Fruit fly (Drosophila melanogaster) whole organism, embryonic: Measurements from ENCODE around the gene Alp5.
A peak's percentile ranks its signal among the peaks of the same experiment; 100 is the strongest.

Experiments used
- CG10209 ChIP-seq: fragments of 200-800 bp; sonication (Bioruptor generic); optimal IDR thresholded peaks from 3 replicates; lab custom pipeline; 2017; ENCODE audit warnings: missing biosample characterization, mild to moderate bottlenecking, missing genetic modification characterization, missing genetic modification reagents
- CG13123 ChIP-seq: fragments of 200-800 bp; sonication (Bioruptor generic); optimal IDR thresholded peaks from 2 replicates; lab custom pipeline; 2016; ENCODE audit warnings: missing biosample characterization, missing genetic modification characterization
- CG13287 ChIP-seq: fragments of 200-800 bp; sonication (Bioruptor generic); IDR thresholded peaks from 2 replicates; pipeline ENCODE4 v1.3.6; 2022; ENCODE audit warnings: missing biosample characterization, missing genetic modification characterization; ENCODE audit not compliant: partially characterized antibody
- CG14050 ChIP-seq: fragments of 200-800 bp; sonication (Bioruptor generic); IDR thresholded peaks from 3 replicates; pipeline ENCODE4 v1.3.6; 2022; ENCODE audit warnings: missing biosample characterization, missing genetic modification characterization
- CG15601 ChIP-seq: fragments of 200-800 bp; sonication (Bioruptor generic); optimal IDR thresholded peaks from 3 replicates; lab custom pipeline; 2019; ENCODE audit warnings: missing biosample characterization, mild to moderate bottlenecking, missing genetic modification characterization, moderate library complexity
- CG1647 ChIP-seq: fragments of 200-800 bp; sonication (Bioruptor generic); optimal IDR thresholded peaks from 3 replicates; lab custom pipeline; 2016; ENCODE audit warnings: missing biosample characterization, missing genetic modification characterization
- CG17912 ChIP-seq: fragments of 200-800 bp; sonication (Bioruptor generic); optimal IDR thresholded peaks from 2 replicates; lab custom pipeline; 2018; ENCODE audit warnings: missing biosample characterization, mild to moderate bottlenecking, missing genetic modification characterization
- CG18476 ChIP-seq: fragments of 200-800 bp; sonication (Bioruptor generic); optimal IDR thresholded peaks from 2 replicates; lab custom pipeline; 2016; ENCODE audit warnings: missing biosample characterization, mild to moderate bottlenecking, missing genetic modification characterization
- CG30403 ChIP-seq: fragments of 200-800 bp; sonication (Bioruptor generic); optimal IDR thresholded peaks from 3 replicates; lab custom pipeline; 2016; ENCODE audit warnings: missing biosample characterization, missing genetic modification characterization
- CG30431 ChIP-seq: fragments of 200-800 bp; sonication (Bioruptor generic); optimal IDR thresholded peaks from 2 replicates; lab custom pipeline; 2017; ENCODE audit warnings: missing biosample characterization, missing genetic modification characterization
- CG4854 ChIP-seq: fragments of 200-800 bp; sonication (Bioruptor generic); optimal IDR thresholded peaks from 2 replicates; lab custom pipeline; 2016; ENCODE audit warnings: missing biosample characterization, missing genetic modification characterization, inconsistent platforms
- CG7786 ChIP-seq: fragments of 200-800 bp; sonication (Bioruptor generic); optimal IDR thresholded peaks from 2 replicates; lab custom pipeline; 2016; ENCODE audit warnings: missing biosample characterization, missing genetic modification characterization
- CG7987 ChIP-seq: fragments of 200-800 bp; sonication (Bioruptor generic); optimal IDR thresholded peaks from 2 replicates; lab custom pipeline; 2018; ENCODE audit warnings: missing biosample characterization, mild to moderate bottlenecking, missing genetic modification characterization, moderate library complexity
- CG8359 ChIP-seq: fragments of 200-800 bp; sonication (Bioruptor generic); optimal IDR thresholded peaks from 2 replicates; lab custom pipeline; 2017; ENCODE audit warnings: missing biosample characterization, mild to moderate bottlenecking, missing genetic modification characterization, borderline replicate concordance
- CHES-1-like ChIP-seq: fragments of 200-800 bp; sonication (Bioruptor generic); optimal IDR thresholded peaks from 2 replicates; lab custom pipeline; 2016; ENCODE audit warnings: missing biosample characterization, missing genetic modification characterization
- D19B ChIP-seq: fragments of 200-800 bp; sonication (Bioruptor generic); optimal IDR thresholded peaks from 2 replicates; lab custom pipeline; 2017; ENCODE audit warnings: missing biosample characterization, mild to moderate bottlenecking, missing genetic modification characterization
- Dref ChIP-seq: fragments of 200-800 bp; sonication (Bioruptor generic); IDR thresholded peaks from 2 replicates; pipeline ENCODE4 v1.3.6; 2022; ENCODE audit warnings: missing biosample characterization, missing genetic modification characterization
- Ets65A ChIP-seq: fragments of 200-800 bp; sonication (Bioruptor generic); peaks from one replicate; lab custom pipeline; 2016; ENCODE audit warnings: missing biosample characterization, missing genetic modification characterization
- Hr78 ChIP-seq, 2 experiments: fragments of 200-800 bp in 1 of 2; fragments of >200 bp in 1 of 2; sonication (Bioruptor generic) in 1 of 2; optimal IDR thresholded peaks; 2 replicates each; lab custom pipeline; 2017 to 2019; ENCODE audit warnings: missing biosample characterization in 2 of 2, missing genetic modification characterization in 2 of 2, mild to moderate bottlenecking in 1 of 2, moderate library complexity in 1 of 2
- Jarid2 ChIP-seq: fragments of 200-800 bp; sonication (Bioruptor generic); optimal IDR thresholded peaks from 3 replicates; lab custom pipeline; 2017; ENCODE audit warnings: mild to moderate bottlenecking, missing biosample characterization, missing genetic modification reagents, missing genetic modification characterization
- NK7.1 ChIP-seq: fragments of 200-800 bp; sonication (Bioruptor generic); optimal IDR thresholded peaks from 3 replicates; lab custom pipeline; 2016; ENCODE audit warnings: missing biosample characterization, missing genetic modification characterization
- Opbp ChIP-seq: fragments of 200-800 bp; sonication (Bioruptor generic); IDR thresholded peaks from 3 replicates; pipeline ENCODE4 v1.3.6; 2022; ENCODE audit warnings: missing biosample characterization, missing genetic modification characterization; ENCODE audit not compliant: partially characterized antibody
- TFAM ChIP-seq: fragments of 200-800 bp; sonication (Bioruptor generic); optimal IDR thresholded peaks from 2 replicates; lab custom pipeline; 2017; ENCODE audit warnings: missing biosample characterization, missing genetic modification characterization, inconsistent platforms
- Xbp1 ChIP-seq: fragments of 200-800 bp; sonication (Bioruptor generic); optimal IDR thresholded peaks from 3 replicates; lab custom pipeline; 2016; ENCODE audit warnings: missing biosample characterization, mild to moderate bottlenecking, missing genetic modification characterization
- aop ChIP-seq: fragments of 200-800 bp; sonication (Bioruptor generic); IDR thresholded peaks from 2 replicates; pipeline ENCODE4 v1.3.6; 2022; ENCODE audit warnings: missing biosample characterization, missing genetic modification characterization
- ash1 ChIP-seq: fragments of 200-800 bp; sonication (Bioruptor generic); optimal IDR thresholded peaks from 2 replicates; lab custom pipeline; 2018; ENCODE audit warnings: missing biosample characterization, mild to moderate bottlenecking, missing genetic modification characterization
- bab2 ChIP-seq: fragments of 200-800 bp; sonication (Bioruptor generic); optimal IDR thresholded peaks from 2 replicates; lab custom pipeline; 2016; ENCODE audit warnings: missing biosample characterization, missing genetic modification characterization
- bcd ChIP-seq: fragments of 200-800 bp; sonication (Bioruptor generic); optimal IDR thresholded peaks from 2 replicates; lab custom pipeline; 2017; ENCODE audit warnings: missing biosample characterization, mild to moderate bottlenecking, missing genetic modification characterization
- cato ChIP-seq: fragments of 200-800 bp; sonication (Bioruptor generic); optimal IDR thresholded peaks from 2 replicates; lab custom pipeline; 2016; ENCODE audit warnings: missing biosample characterization, missing genetic modification characterization, borderline replicate concordance
- chm ChIP-seq: fragments of 200-800 bp; sonication (Bioruptor generic); IDR thresholded peaks from 2 replicates; pipeline ENCODE4 v1.3.6; 2022; ENCODE audit warnings: missing biosample characterization, missing genetic modification characterization
- disco-r ChIP-seq: fragments of 200-800 bp; sonication (Bioruptor generic); optimal IDR thresholded peaks from 2 replicates; lab custom pipeline; 2016; ENCODE audit warnings: missing biosample characterization, missing genetic modification characterization
- dmrt99B ChIP-seq: fragments of 200-800 bp; sonication (Bioruptor generic); optimal IDR thresholded peaks from 2 replicates; lab custom pipeline; 2018; ENCODE audit warnings: missing biosample characterization, mild to moderate bottlenecking, missing genetic modification characterization, moderate library complexity
- exex ChIP-seq: fragments of 200-800 bp; sonication (Bioruptor generic); optimal IDR thresholded peaks from 4 replicates; lab custom pipeline; 2018; ENCODE audit warnings: missing biosample characterization, mild to moderate bottlenecking, missing genetic modification characterization, moderate library complexity
- fru ChIP-seq: fragments of >200 bp; optimal IDR thresholded peaks from 2 replicates; lab custom pipeline; 2017
- gcm ChIP-seq: fragments of 200-800 bp; sonication (Bioruptor generic); optimal IDR thresholded peaks from 2 replicates; lab custom pipeline; 2019; ENCODE audit warnings: missing biosample characterization, mild to moderate bottlenecking, missing genetic modification characterization, moderate library complexity
- gfzf ChIP-seq: fragments of 200-800 bp; sonication (Bioruptor generic); optimal IDR thresholded peaks from 2 replicates; lab custom pipeline; 2016; ENCODE audit warnings: missing biosample characterization, mild to moderate bottlenecking, missing genetic modification characterization, moderate library complexity
- gt ChIP-seq: fragments of 200-800 bp; sonication (Bioruptor generic); IDR thresholded peaks from 2 replicates; pipeline ENCODE4 v1.3.6; 2022; ENCODE audit warnings: missing biosample characterization, missing genetic modification characterization
- hb ChIP-seq: fragments of 200-800 bp; sonication (Bioruptor generic); IDR thresholded peaks from 3 replicates; pipeline ENCODE4 v1.3.6; 2022; ENCODE audit warnings: missing biosample characterization, missing genetic modification characterization; ENCODE audit not compliant: partially characterized antibody
- hkb ChIP-seq, 2 experiments: fragments of 200-800 bp in 1 of 2; fragments of >200 bp in 1 of 2; sonication (Bioruptor generic) in 1 of 2; IDR thresholded peaks in 1 of 2; optimal IDR thresholded peaks in 1 of 2; 2 replicates each; pipeline versions ENCODE4 v1.3.6 to Lab custom; 2017 to 2022; ENCODE audit warnings: missing biosample characterization in 1 of 2, missing genetic modification characterization in 1 of 2
- ken ChIP-seq: fragments of 200-800 bp; sonication (Bioruptor generic); IDR thresholded peaks from 3 replicates; pipeline ENCODE4 v1.3.6; 2022; ENCODE audit warnings: missing biosample characterization, missing genetic modification characterization
- nerfin-2 ChIP-seq: fragments of 200-800 bp; sonication (Bioruptor generic); IDR thresholded peaks from 2 replicates; pipeline ENCODE4 v1.3.6; 2022; ENCODE audit warnings: missing biosample characterization, missing genetic modification characterization; ENCODE audit not compliant: partially characterized antibody
- nmo ChIP-seq: fragments of 200-800 bp; sonication (Bioruptor generic); optimal IDR thresholded peaks from 2 replicates; lab custom pipeline; 2018; ENCODE audit warnings: missing biosample characterization, mild to moderate bottlenecking, missing genetic modification characterization, moderate library complexity
- oc ChIP-seq: fragments of 200-800 bp; sonication (Bioruptor generic); optimal IDR thresholded peaks from 2 replicates; lab custom pipeline; 2018; ENCODE audit warnings: missing biosample characterization, mild to moderate bottlenecking, missing genetic modification characterization, moderate library complexity
- row ChIP-seq: fragments of 200-800 bp; sonication (Bioruptor generic); IDR thresholded peaks from 3 replicates; pipeline ENCODE4 v1.3.6; 2022; ENCODE audit warnings: missing biosample characterization, missing genetic modification characterization
- run ChIP-seq: fragments of 200-800 bp; sonication (Bioruptor generic); optimal IDR thresholded peaks from 3 replicates; lab custom pipeline; 2018; ENCODE audit warnings: missing biosample characterization, mild to moderate bottlenecking, missing genetic modification characterization
- zen ChIP-seq: fragments of 200-800 bp; sonication (Bioruptor generic); optimal IDR thresholded peaks from 3 replicates; lab custom pipeline; 2018; ENCODE audit warnings: missing biosample characterization, mild to moderate bottlenecking, missing genetic modification characterization, moderate library complexity

Alp5 gene

dm6 chr3R:20956875-20957874 is 49.6 kb downstream of the Alp5 start (continued):
- TF ChIP-seq dmrt99B (tag; lab: Kevin White, UChicago) (peak; percentile 92), nmo (GFP tag; lab: Kevin White, UChicago) (peak; percentile 90), CG30403 (peak; percentile 96), cato (GFP tag; lab: Kevin White, UChicago) (peak; percentile 76), gt (GFP tag; lab: Robert Waterston, UW) (no peak), run (tag; lab: Kevin White, UChicago) (peak; percentile 80), Hr78 (GFP tag; optimal IDR thresholded peaks at IDR 0.05; lab: Kevin White, UChicago) (peak in 1 of 2 experiments; percentile 85), hb (GFP tag; lab: Robert Waterston, UW) (no peak), CG30431 (GFP tag; lab: Kevin White, UChicago) (peak; percentile 73), disco-r (GFP tag; lab: Kevin White, UChicago) (peak; percentile 60), CG7987 (peak; percentile 28), chm (GFP tag; lab: Robert Waterston, UW) (peak; percentile 51; the same call in 1 of the 2 replicates), NK7.1 (peak; percentile 66), ash1 (no peak), gfzf (GFP tag; lab: Kevin White, UChicago) (no peak), ken (no peak; the same call in 2 of the 3 replicates), CG15601 (tag; lab: Kevin White, UChicago) (peak; percentile 75), CG7786 (peak; percentile 82), Ets65A (GFP tag; lab: Kevin White, UChicago) (peak; percentile 96), Opbp (GFP tag; lab: Robert Waterston, UW) (peak; percentile 48; the same call in 1 of the 3 replicates), bab2 (peak; percentile 88), zen (tag; lab: Kevin White, UChicago) (peak; percentile 58), CG17912 (GFP tag; lab: Kevin White, UChicago) (no peak), Xbp1 (peak; percentile 87), CG18476 (GFP tag; lab: Kevin White, UChicago) (peak; percentile 91), Jarid2 (GFP tag; lab: Kevin White, UChicago) (peak; percentile 94), Dref (GFP tag; lab: Robert Waterston, UW) (no peak; the same call in 1 of the 2 replicates), CG8359 (GFP tag; lab: Kevin White, UChicago) (peak; percentile 60), row (GFP tag; lab: Robert Waterston, UW) (peak; percentile 87), hkb (optimal IDR thresholded peaks at IDR 0.05; lab: Kevin White, UChicago) (no peak), hkb (GFP tag; IDR thresholded peaks at IDR 0.05; lab: Robert Waterston, UW) (peak; percentile 59), D19B (peak; percentile 85), fru (lab: Kevin White, UChicago) (no peak), CG13123 (GFP tag; lab: Kevin White, UChicago) (peak; percentile 61), CG14050 (GFP tag; lab: Robert Waterston, UW) (no peak; the same call in 2 of the 3 replicates), TFAM (peak; percentile 1), CG13287 (GFP tag; lab: Robert Waterston, UW) (peak; percentile 37; the same call in 1 of the 2 replicates), oc (tag; lab: Kevin White, UChicago) (peak; percentile 48), CG4854 (GFP tag; lab: Kevin White, UChicago) (peak; percentile 77), exex (tag; lab: Kevin White, UChicago) (peak; percentile 69), CG1647 (GFP tag; lab: Kevin White, UChicago) (peak; percentile 78), CHES-1-like (GFP tag; lab: Kevin White, UChicago) (peak; percentile 63), gcm (GFP tag; lab: Kevin White, UChicago) (peak; percentile 70), CG10209 (peak; percentile 90), nerfin-2 (no peak), bcd (GFP tag; lab: Kevin White, UChicago) (peak; percentile 93), aop (GFP tag; lab: Robert Waterston, UW) (no peak)
